Fruit fly (Drosophila melanogaster) whole organism, wandering third instar larva: ENCODE measurements around the gene CG10041.

Source experiments
- Abd-B ChIP-seq: fragments of >200 bp; optimal IDR thresholded peaks from 2 replicates; lab custom pipeline; 2017; ENCODE audit warnings: missing biosample characterization, missing genetic modification characterization
- Dfd ChIP-seq: fragments of >200 bp; optimal IDR thresholded peaks from 2 replicates; lab custom pipeline; 2017; ENCODE audit warnings: missing biosample characterization, missing genetic modification characterization
- Myc ChIP-seq: fragments of >200 bp; optimal IDR thresholded peaks from 2 replicates; lab custom pipeline; 2017
- OdsH ChIP-seq: fragments of 200-800 bp; sonication (Bioruptor generic); optimal IDR thresholded peaks from 2 replicates; lab custom pipeline; 2016; ENCODE audit warnings: missing biosample characterization, mild to moderate bottlenecking, missing genetic modification characterization
- Vsx2 ChIP-seq: fragments of 200-300, 225-300 bp; sonication (Bioruptor generic); optimal IDR thresholded peaks from 2 replicates; lab custom pipeline; 2018; ENCODE audit warnings: missing biosample characterization, missing genetic modification characterization; ENCODE audit not compliant: partially characterized antibody
- br ChIP-seq: fragments of 200-800 bp; sonication (Bioruptor generic); optimal IDR thresholded peaks from 2 replicates; lab custom pipeline; 2016; ENCODE audit warnings: missing biosample characterization, missing genetic modification characterization
- dl ChIP-seq, 2 experiments: fragments of 175-275, 200-275 bp in 1 of 2; fragments of 200-275 bp in 1 of 2; sonication (Bioruptor generic); optimal IDR thresholded peaks; lab custom pipeline; 2018; ENCODE audit warnings: mild to moderate bottlenecking in 2 of 2, missing biosample characterization in 2 of 2, missing genetic modification characterization in 2 of 2, moderate library complexity in 2 of 2; ENCODE audit not compliant: partially characterized antibody in 2 of 2, insufficient read depth in 1 of 2
- dsf ChIP-seq: sonication (Bioruptor generic); optimal IDR thresholded peaks from 2 replicates; lab custom pipeline; 2016; ENCODE audit warnings: missing biosample characterization, missing genetic modification characterization, borderline replicate concordance
- h ChIP-seq: fragments of 200-800 bp; sonication (Bioruptor generic); optimal IDR thresholded peaks from 3 replicates; lab custom pipeline; 2016; ENCODE audit warnings: missing biosample characterization, mild to moderate bottlenecking, missing genetic modification characterization
- lola ChIP-seq: fragments of >200 bp; optimal IDR thresholded peaks from 2 replicates; lab custom pipeline; 2017; ENCODE audit warnings: missing biosample characterization, missing genetic modification characterization
- psq ChIP-seq: fragments of 200-800 bp; sonication (Bioruptor generic); optimal IDR thresholded peaks from 3 replicates; lab custom pipeline; 2017; ENCODE audit warnings: missing biosample characterization, mild to moderate bottlenecking, missing genetic modification characterization, moderate library complexity
- rgr ChIP-seq: fragments of 200-800 bp; sonication (Bioruptor generic); optimal IDR thresholded peaks from 3 replicates; lab custom pipeline; 2016; ENCODE audit warnings: missing biosample characterization, mild to moderate bottlenecking, missing genetic modification characterization
- sv ChIP-seq: fragments of 200-800 bp; sonication (Bioruptor generic); optimal IDR thresholded peaks from 3 replicates; lab custom pipeline; 2016; ENCODE audit warnings: missing biosample characterization, missing genetic modification characterization
- usp ChIP-seq: fragments of >200 bp; optimal IDR thresholded peaks from 2 replicates; lab custom pipeline; 2017; ENCODE audit warnings: missing biosample characterization, missing genetic modification characterization

dm6 chr3R:12363544-12363943 lies 11.6 kb upstream of the CG10041 start:
- TF ChIP-seq Vsx2 (no peak), h (no peak), OdsH (GFP tag; lab: Kevin White, UChicago) (no peak), lola (GFP tag; lab: Kevin White, UChicago) (no peak), sv (GFP tag; lab: Kevin White, UChicago) (no peak), Abd-B (no peak), rgr (GFP tag; lab: Kevin White, UChicago) (no peak), br (GFP tag; lab: Kevin White, UChicago) (no peak), psq (GFP tag; lab: Kevin White, UChicago) (no peak), dsf (GFP tag; lab: Kevin White, UChicago) (no peak), usp (GFP tag; lab: Kevin White, UChicago) (no peak), Myc (lab: Kevin White, UChicago) (no peak), dl (GFP tag; optimal IDR thresholded peaks at IDR 0.05; lab: Kevin White, UChicago; ENCODE audit: insufficient read depth in 1 of 2, partially characterized antibody in 2 of 2) (no peak), Dfd (GFP tag; lab: Kevin White, UChicago) (no peak)
